ENCODE assay signal across 5 fruit fly cellular contexts in the genomic region with DNA sequence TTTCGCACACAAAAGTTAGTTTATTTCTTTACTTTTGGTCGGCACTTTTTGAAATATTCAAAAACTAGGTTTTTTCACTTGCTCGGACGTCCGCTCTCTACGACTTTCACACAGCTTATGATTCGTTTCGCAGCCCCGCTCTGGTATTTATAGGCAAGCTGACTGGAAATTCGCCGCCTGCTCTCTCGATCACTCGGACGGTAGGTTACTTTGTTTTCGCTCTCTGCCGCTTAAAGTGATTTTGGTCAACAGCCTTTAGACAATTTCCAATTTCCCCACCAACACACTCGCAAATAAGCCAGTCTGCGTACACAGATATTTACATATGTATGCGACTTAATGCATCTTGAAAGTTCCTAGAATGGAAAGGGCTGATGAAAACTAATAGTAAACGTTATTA.
TF ChIP-seq lines count a peak whose summit lies in the region.

Gene CG11700, minus strand, starts transcription at position 106 of the 400 bp plus-strand sequence.

- no peak for TF ChIP-seq CTCF in whole organism, embryonic (GFP tag; optimal IDR thresholded peaks at IDR 0.05; lab: Kevin White, UChicago)

TF ChIP-seq in whole organism, adult, 20 proteins besides CTCF, POLR2A, EP300 and RAD21:
- TF ChIP-seq bab1 (GFP tag; optimal IDR thresholded peaks at IDR 0.05; lab: Kevin White, UChicago) (peak; percentile 24), Hr96 (GFP tag; optimal IDR thresholded peaks at IDR 0.05; lab: Kevin White, UChicago) (no peak), tj (GFP tag; optimal IDR thresholded peaks at IDR 0.05; lab: Kevin White, UChicago) (peak; percentile 11)

TF ChIP-seq in whole organism, embryonic, 481 proteins besides CTCF, POLR2A, EP300 and RAD21 (continues in another document):
- TF ChIP-seq maf-S (GFP tag; optimal IDR thresholded peaks at IDR 0.05; lab: Kevin White, UChicago) = no peak
- TF ChIP-seq CG3995 (GFP tag; optimal IDR thresholded peaks at IDR 0.05; lab: Kevin White, UChicago) = no peak
- no peak for TF ChIP-seq CG34224 (GFP tag; IDR thresholded peaks at IDR 0.05; lab: Robert Waterston, UW; ENCODE audit: partially characterized antibody)
- TF ChIP-seq wek (GFP tag; optimal IDR thresholded peaks at IDR 0.05; lab: Kevin White, UChicago) = no peak
- TF ChIP-seq Med (GFP tag; lab: Kevin White, UChicago) = peak; percentile 15
- peak; percentile 50 for TF ChIP-seq nom (GFP tag; optimal IDR thresholded peaks at IDR 0.05; lab: Kevin White, UChicago)
- TF ChIP-seq aop (GFP tag; IDR thresholded peaks at IDR 0.05; lab: Robert Waterston, UW) = 0 out of 2 replicates have a peak, but pooled peaks have one; percentile 16
- TF ChIP-seq Trl (optimal IDR thresholded peaks at IDR 0.05; lab: Kevin White, UChicago) = peak in 1 of 2 experiments; percentile 28
- TF ChIP-seq Trl (GFP tag; optimal IDR thresholded peaks at IDR 0.05; lab: Kevin White, UChicago) = no peak
- TF ChIP-seq bab2 (GFP tag; optimal IDR thresholded peaks at IDR 0.05; lab: Kevin White, UChicago) = no peak
- no peak for TF ChIP-seq al (GFP tag; IDR thresholded peaks at IDR 0.05; lab: Robert Waterston, UW)
- TF ChIP-seq CG17912 (GFP tag; optimal IDR thresholded peaks at IDR 0.05; lab: Kevin White, UChicago) = no peak
- TF ChIP-seq BtbVII (GFP tag; optimal IDR thresholded peaks at IDR 0.05; lab: Kevin White, UChicago) = no peak
- peak; percentile 54 for TF ChIP-seq gsb-n (tag; optimal IDR thresholded peaks at IDR 0.05; lab: Kevin White, UChicago)
- no peak for TF ChIP-seq ac (GFP tag; optimal IDR thresholded peaks at IDR 0.05; lab: Kevin White, UChicago)
- TF ChIP-seq pnt (GFP tag; optimal IDR thresholded peaks at IDR 0.05; lab: Kevin White, UChicago) = no peak
- TF ChIP-seq CG9797 (GFP tag; optimal IDR thresholded peaks at IDR 0.05; lab: Kevin White, UChicago) = no peak
- TF ChIP-seq sob (GFP tag; IDR thresholded peaks at IDR 0.05; lab: Robert Waterston, UW) = no peak
- no peak for TF ChIP-seq Side (GFP tag; optimal IDR thresholded peaks at IDR 0.05; lab: Kevin White, UChicago)
- no peak for TF ChIP-seq Oaz (GFP tag; IDR thresholded peaks at IDR 0.05; lab: Robert Waterston, UW)
- no peak for TF ChIP-seq br (optimal IDR thresholded peaks at IDR 0.05; lab: Kevin White, UChicago)

TF ChIP-seq in whole organism, prepupa, 60 proteins besides CTCF, POLR2A, EP300 and RAD21:
- no peak for TF ChIP-seq CG1621 (tag; optimal IDR thresholded peaks at IDR 0.05; lab: Kevin White, UChicago)
- TF ChIP-seq CG6854 (GFP tag; optimal IDR thresholded peaks at IDR 0.05; lab: Kevin White, UChicago) = peak; percentile 14
- no peak for TF ChIP-seq CG6792 (GFP tag; optimal IDR thresholded peaks at IDR 0.05; lab: Kevin White, UChicago)
- peak; percentile 59 for TF ChIP-seq Eip78C (GFP tag; lab: Kevin White, UChicago)
- TF ChIP-seq Hr4 (GFP tag; optimal IDR thresholded peaks at IDR 0.05; lab: Kevin White, UChicago) = no peak
- TF ChIP-seq eg (GFP tag; IDR thresholded peaks at IDR 0.05; lab: Robert Waterston, UW) = no peak
- no peak for TF ChIP-seq CG32006 (GFP tag; optimal IDR thresholded peaks at IDR 0.05; lab: Kevin White, UChicago)
- no peak for TF ChIP-seq CG11294 (GFP tag; IDR thresholded peaks at IDR 0.05; lab: Robert Waterston, UW)
- peak; percentile 78 for TF ChIP-seq dsx (GFP tag; optimal IDR thresholded peaks at IDR 0.05; lab: Kevin White, UChicago; ENCODE audit: poor library complexity, severe bottlenecking)

TF ChIP-seq in whole organism, pupa, 21 proteins besides CTCF, POLR2A, EP300 and RAD21:
- TF ChIP-seq CG32121 (GFP tag; IDR thresholded peaks at IDR 0.05; lab: Robert Waterston, UW) (no peak), CG13204 (GFP tag; optimal IDR thresholded peaks at IDR 0.05; lab: Kevin White, UChicago) (no peak), CG9948 (tag; optimal IDR thresholded peaks at IDR 0.05; lab: Kevin White, UChicago) (no peak), CG10348 (GFP tag; IDR thresholded peaks at IDR 0.05; lab: Robert Waterston, UW) (no peak), Snoo (tag; optimal IDR thresholded peaks at IDR 0.05; lab: Kevin White, UChicago) (no peak), CG17806 (tag; optimal IDR thresholded peaks at IDR 0.05; lab: Kevin White, UChicago) (no peak), CG14655 (GFP tag; optimal IDR thresholded peaks at IDR 0.05; lab: Kevin White, UChicago) (no peak), Ets98B (GFP tag; IDR thresholded peaks at IDR 0.05; lab: Robert Waterston, UW) (peak; percentile 33; the same call in 1 of the 2 replicates), CG4496 (GFP tag; IDR thresholded peaks at IDR 0.05; lab: Robert Waterston, UW) (0 out of 3 replicates have a peak, but pooled peaks have one; percentile 31), CG8159 (tag; optimal IDR thresholded peaks at IDR 0.05; lab: Kevin White, UChicago) (no peak), Pif1B (GFP tag; optimal IDR thresholded peaks at IDR 0.05; lab: Kevin White, UChicago) (no peak), EcR (GFP tag; optimal IDR thresholded peaks at IDR 0.05; lab: Kevin White, UChicago) (peak; percentile 64), CG12605 (GFP tag; IDR thresholded peaks at IDR 0.05; lab: Robert Waterston, UW) (0 out of 2 replicates have a peak, but pooled peaks have one; percentile 19), CG15710 (tag; optimal IDR thresholded peaks at IDR 0.05; lab: Kevin White, UChicago) (no peak), D1 (tag; optimal IDR thresholded peaks at IDR 0.05; lab: Kevin White, UChicago) (no peak), Pif1A (GFP tag; optimal IDR thresholded peaks at IDR 0.05; lab: Kevin White, UChicago) (no peak), fd96Ca (GFP tag; IDR thresholded peaks at IDR 0.05; lab: Robert Waterston, UW) (no peak), CG34367 (tag; optimal IDR thresholded peaks at IDR 0.05; lab: Kevin White, UChicago) (no peak), gl (tag; optimal IDR thresholded peaks at IDR 0.05; lab: Kevin White, UChicago) (no peak), rn (GFP tag; IDR thresholded peaks at IDR 0.05; lab: Robert Waterston, UW) (no peak)

TF ChIP-seq in whole organism, wandering third instar larva, 38 proteins besides CTCF, POLR2A, EP300 and RAD21:
- TF ChIP-seq dmrt93B (GFP tag; optimal IDR thresholded peaks at IDR 0.05; lab: Kevin White, UChicago) = no peak
- TF ChIP-seq Rel (GFP tag; optimal IDR thresholded peaks at IDR 0.05; lab: Kevin White, UChicago) = no peak
- peak; percentile 43 for TF ChIP-seq Rel (tag; optimal IDR thresholded peaks at IDR 0.05; lab: Kevin White, UChicago)
